Worm (Caenorhabditis elegans) whole organism, mixed stage, embryonic: ENCODE measurements around the gene srd-13.

Experiments
- M03D4.4 ChIP-seq: sonication (generic microtip); optimal IDR thresholded peaks from 2 replicates; lab custom pipeline; 2017; ENCODE audit warnings: mild to moderate bottlenecking, missing genetic modification characterization, missing compliant biosample characterization
- cnd-1 ChIP-seq: fragments of 200-800 bp; sonication (Bioruptor generic); optimal IDR thresholded peaks from 2 replicates; lab custom pipeline; 2018; ENCODE audit warnings: mild to moderate bottlenecking, missing genetic modification characterization, missing compliant biosample characterization
- lsy-2 ChIP-seq: fragments of 150-350 bp; optimal IDR thresholded peaks from 2 replicates; lab custom pipeline; 2014; ENCODE audit warnings: missing biosample characterization, missing genetic modification characterization
- mep-1 ChIP-seq: fragments of 150-350 bp; optimal IDR thresholded peaks from 2 replicates; lab custom pipeline; 2017; ENCODE audit warnings: missing biosample characterization, missing genetic modification reagents, missing genetic modification characterization, inconsistent platforms
- nhr-12 ChIP-seq: fragments of 150-350 bp; optimal IDR thresholded peaks from 2 replicates; lab custom pipeline; 2014; ENCODE audit warnings: missing biosample characterization, missing genetic modification characterization
- nhr-237 ChIP-seq: fragments of 150-350 bp; optimal IDR thresholded peaks from 2 replicates; lab custom pipeline; 2014; ENCODE audit warnings: missing biosample characterization, missing genetic modification characterization
- nhr-28 ChIP-seq: fragments of 150-350 bp; optimal IDR thresholded peaks from 2 replicates; lab custom pipeline; 2014; ENCODE audit warnings: missing biosample characterization, missing genetic modification characterization
- snpc-4 ChIP-seq: fragments of 150-350 bp; optimal IDR thresholded peaks from 2 replicates; lab custom pipeline; 2014; ENCODE audit warnings: missing biosample characterization, missing genetic modification characterization
- unc-39 ChIP-seq: fragments of 150-350 bp; optimal IDR thresholded peaks from 2 replicates; lab custom pipeline; 2014; ENCODE audit warnings: missing biosample characterization, missing genetic modification characterization
- unc-62 ChIP-seq: fragments of 150-350 bp; optimal IDR thresholded peaks from 2 replicates; lab custom pipeline; 2014; ENCODE audit warnings: missing biosample characterization, missing genetic modification reagents, missing genetic modification characterization

ce11 chrIV:5603321-5603720, 32.1 kb downstream of the srd-13 start:
- TF ChIP-seq nhr-12 (tag; lab: Kevin White, UChicago) (no peak), nhr-237 (tag; lab: Kevin White, UChicago) (no peak), unc-39 (tag; lab: Kevin White, UChicago) (no peak), lsy-2 (tag; lab: Kevin White, UChicago) (no peak), unc-62 (GFP tag; lab: Kevin White, UChicago) (no peak), snpc-4 (tag; lab: Kevin White, UChicago) (no peak), cnd-1 (tag; lab: Kevin White, UChicago) (no peak), mep-1 (tag; lab: Kevin White, UChicago) (no peak), nhr-28 (no peak), M03D4.4 (tag; lab: Kevin White, UChicago) (no peak)
